Worm (Caenorhabditis elegans) whole organism, midembryonic: ENCODE measurements around the gene lin-37.

Experiments
- cog-1 ChIP-seq: sonication (generic microtip); optimal IDR thresholded peaks from 2 replicates; lab custom pipeline; 2016; ENCODE audit warnings: missing genetic modification characterization, missing compliant biosample characterization
- klf-2 ChIP-seq: fragments of 200-800 bp; sonication (Bioruptor generic); conservative IDR thresholded peaks from 2 replicates; pipeline ENCODE4 v1.3.6; 2022; ENCODE audit warnings: missing genetic modification reagents, missing genetic modification characterization, missing compliant biosample characterization
- ztf-23 ChIP-seq: fragments of 200-800 bp; sonication (Bioruptor generic); IDR thresholded peaks from 2 replicates; pipeline ENCODE4 v1.3.6; 2022; ENCODE audit warnings: missing genetic modification reagents, missing genetic modification characterization, missing compliant biosample characterization

DNA sequence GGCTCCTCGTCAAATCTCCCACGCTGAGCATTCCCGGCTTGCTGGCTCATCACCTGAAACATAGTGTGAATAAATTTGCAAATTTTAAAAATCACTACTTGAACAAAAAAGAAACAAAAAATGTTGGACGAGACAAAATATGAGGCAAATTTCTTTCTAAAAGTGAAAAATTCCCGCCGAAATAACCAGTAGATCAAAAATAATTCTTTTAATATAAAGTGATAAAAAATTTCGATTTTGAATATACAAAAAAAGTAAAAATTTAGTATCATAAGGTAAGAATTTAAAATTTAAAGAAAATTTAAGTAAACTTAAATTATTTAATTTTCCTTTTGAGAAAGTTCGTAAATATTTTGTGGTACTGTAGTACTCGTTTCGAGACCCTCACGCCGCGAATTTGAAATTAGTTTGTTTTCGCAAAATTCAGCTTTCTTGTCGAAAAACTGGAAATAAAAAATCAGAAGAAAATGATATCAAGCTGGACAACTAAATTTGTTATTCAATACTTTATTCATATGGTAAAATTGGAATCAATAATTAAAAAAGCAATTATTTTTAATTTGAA, 11.7 kb downstream of the lin-37 start, which contains the start of gene egg-2:
- TF ChIP-seq klf-2 = no peak
- no peak for TF ChIP-seq ztf-23 (GFP tag; lab: Robert Waterston, UW)
- no peak for TF ChIP-seq cog-1 (tag; lab: Kevin White, UChicago)
